Fruit fly (Drosophila melanogaster) whole organism, embryonic: ENCODE results near the gene Psn.

Experiments used
- Blimp-1 ChIP-seq: fragments of 200-800 bp; sonication (Bioruptor generic); optimal IDR thresholded peaks from 3 replicates; lab custom pipeline; 2018; ENCODE audit warnings: missing biosample characterization, missing genetic modification characterization, mild to moderate bottlenecking, moderate library complexity, missing genetic modification reagents
- CG11093 ChIP-seq: fragments of 200-800 bp; sonication (Bioruptor generic); IDR thresholded peaks from 3 replicates; pipeline ENCODE4 v1.3.6; 2022; ENCODE audit warnings: missing biosample characterization, missing genetic modification characterization
- CG12219 ChIP-seq: fragments of 200-800 bp; sonication (Bioruptor generic); optimal IDR thresholded peaks from 3 replicates; lab custom pipeline; 2018; ENCODE audit warnings: missing biosample characterization, mild to moderate bottlenecking, missing genetic modification characterization
- CG12659 ChIP-seq: fragments of 200-800 bp; sonication (Bioruptor generic); optimal IDR thresholded peaks from 3 replicates; lab custom pipeline; 2017; ENCODE audit warnings: mild to moderate bottlenecking, missing biosample characterization, missing genetic modification reagents, missing genetic modification characterization
- CG13424 ChIP-seq: fragments of 200-800 bp; sonication (Bioruptor generic); optimal IDR thresholded peaks from 2 replicates; lab custom pipeline; 2019; ENCODE audit warnings: missing biosample characterization, mild to moderate bottlenecking, missing genetic modification characterization, moderate library complexity
- CG17361 ChIP-seq: fragments of 200-800 bp; sonication (Bioruptor generic); IDR thresholded peaks from 3 replicates; pipeline ENCODE4 v1.3.6; 2022; ENCODE audit warnings: missing biosample characterization, missing genetic modification characterization
- CG18619 ChIP-seq: fragments of 200-800 bp; sonication (Bioruptor generic); optimal IDR thresholded peaks from 3 replicates; lab custom pipeline; 2017; ENCODE audit warnings: missing biosample characterization, mild to moderate bottlenecking, missing genetic modification characterization
- CG2120 ChIP-seq: fragments of 200-800 bp; sonication (Bioruptor generic); optimal IDR thresholded peaks from 3 replicates; lab custom pipeline; 2016; ENCODE audit warnings: missing biosample characterization, missing genetic modification characterization
- CG30403 ChIP-seq: fragments of 200-800 bp; sonication (Bioruptor generic); optimal IDR thresholded peaks from 3 replicates; lab custom pipeline; 2016; ENCODE audit warnings: missing biosample characterization, missing genetic modification characterization
- CG30431 ChIP-seq: fragments of 200-800 bp; sonication (Bioruptor generic); optimal IDR thresholded peaks from 2 replicates; lab custom pipeline; 2017; ENCODE audit warnings: missing biosample characterization, missing genetic modification characterization
- CG3163 ChIP-seq: fragments of 200-800 bp; sonication (Bioruptor generic); optimal IDR thresholded peaks from 3 replicates; lab custom pipeline; 2016; ENCODE audit warnings: missing biosample characterization, missing genetic modification characterization
- CG3838 ChIP-seq: fragments of 200-800 bp; sonication (Bioruptor generic); optimal IDR thresholded peaks from 3 replicates; lab custom pipeline; 2016; ENCODE audit warnings: missing biosample characterization, missing genetic modification characterization
- CG3847 ChIP-seq: fragments of 200-800 bp; sonication (Bioruptor generic); IDR thresholded peaks from 2 replicates; pipeline ENCODE4 v1.3.6; 2022; ENCODE audit warnings: missing biosample characterization, missing genetic modification characterization
- CG4424 ChIP-seq: fragments of 200-800 bp; sonication (Bioruptor generic); optimal IDR thresholded peaks from 3 replicates; lab custom pipeline; 2016; ENCODE audit warnings: missing biosample characterization, missing genetic modification characterization
- CG4730 ChIP-seq: fragments of 200-800 bp; sonication (Bioruptor generic); IDR thresholded peaks from 2 replicates; pipeline ENCODE4 v1.3.6; 2022; ENCODE audit warnings: missing biosample characterization, missing genetic modification characterization
- CG6791 ChIP-seq: fragments of 200-800 bp; sonication (Bioruptor generic); IDR thresholded peaks from 3 replicates; pipeline ENCODE4 v1.3.6; 2022; ENCODE audit warnings: missing biosample characterization, missing genetic modification characterization; ENCODE audit not compliant: partially characterized antibody
- CG7372 ChIP-seq: fragments of 200-800 bp; sonication (Bioruptor generic); IDR thresholded peaks from 2 replicates; pipeline ENCODE4 v1.3.6; 2022; ENCODE audit warnings: missing biosample characterization, missing genetic modification characterization
- CG8924 ChIP-seq: fragments of 200-800 bp; optimal IDR thresholded peaks from 3 replicates; lab custom pipeline; 2019; ENCODE audit warnings: missing biosample characterization, mild to moderate bottlenecking, missing genetic modification characterization, moderate library complexity
- CHES-1-like ChIP-seq: fragments of 200-800 bp; sonication (Bioruptor generic); optimal IDR thresholded peaks from 2 replicates; lab custom pipeline; 2016; ENCODE audit warnings: missing biosample characterization, missing genetic modification characterization
- Gsc ChIP-seq: fragments of 200-800 bp; sonication (Bioruptor generic); IDR thresholded peaks from 2 replicates; pipeline ENCODE4 v1.3.6; 2022; ENCODE audit warnings: missing biosample characterization, missing genetic modification characterization
- Hr78 ChIP-seq, 2 experiments: fragments of 200-800 bp in 1 of 2; fragments of >200 bp in 1 of 2; sonication (Bioruptor generic) in 1 of 2; optimal IDR thresholded peaks; 2 replicates each; lab custom pipeline; 2017 to 2019; ENCODE audit warnings: missing biosample characterization in 2 of 2, missing genetic modification characterization in 2 of 2, mild to moderate bottlenecking in 1 of 2, moderate library complexity in 1 of 2
- Hsf ChIP-seq: fragments of 200-800 bp; sonication (Bioruptor generic); optimal IDR thresholded peaks from 3 replicates; lab custom pipeline; 2016; ENCODE audit warnings: missing biosample characterization, missing genetic modification characterization
- MESR4 ChIP-seq: fragments of 200-800 bp; sonication (Bioruptor generic); optimal IDR thresholded peaks from 2 replicates; lab custom pipeline; 2018; ENCODE audit warnings: missing biosample characterization, mild to moderate bottlenecking, missing genetic modification characterization, moderate library complexity
- Oli ChIP-seq: fragments of 200-800 bp; sonication (Bioruptor generic); optimal IDR thresholded peaks from 2 replicates; lab custom pipeline; 2018; ENCODE audit warnings: missing biosample characterization, mild to moderate bottlenecking, missing genetic modification characterization, moderate library complexity
- Pdp1 ChIP-seq, 2 experiments: fragments of 200-800 bp; sonication (Bioruptor generic); optimal IDR thresholded peaks; 3 replicates each; lab custom pipeline; 2016; ENCODE audit warnings: missing biosample characterization in 2 of 2, missing genetic modification characterization in 2 of 2, mild to moderate bottlenecking in 1 of 2, moderate library complexity in 1 of 2
- Sry-β ChIP-seq: fragments of 200-800 bp; sonication (Bioruptor generic); optimal IDR thresholded peaks from 2 replicates; lab custom pipeline; 2018; ENCODE audit warnings: missing biosample characterization, mild to moderate bottlenecking, missing genetic modification characterization, moderate library complexity
- ase ChIP-seq: fragments of 200-800 bp; sonication (Bioruptor generic); IDR thresholded peaks from 3 replicates; pipeline ENCODE4 v1.3.6; 2022; ENCODE audit warnings: missing biosample characterization, missing genetic modification characterization
- bcd ChIP-seq: fragments of 200-800 bp; sonication (Bioruptor generic); optimal IDR thresholded peaks from 2 replicates; lab custom pipeline; 2017; ENCODE audit warnings: missing biosample characterization, mild to moderate bottlenecking, missing genetic modification characterization
- bowl ChIP-seq: fragments of 200-800 bp; sonication (Bioruptor generic); IDR thresholded peaks from 2 replicates; pipeline ENCODE4 v1.3.6; 2022; ENCODE audit warnings: missing biosample characterization, missing genetic modification characterization
- btn ChIP-seq: fragments of 200-800 bp; sonication (Bioruptor generic); optimal IDR thresholded peaks from 2 replicates; lab custom pipeline; 2016; ENCODE audit warnings: missing biosample characterization, missing genetic modification characterization
- crol ChIP-seq: fragments of 200-800 bp; sonication (Bioruptor generic); IDR thresholded peaks from 2 replicates; pipeline ENCODE4 v1.3.6; 2022; ENCODE audit warnings: missing biosample characterization, missing genetic modification characterization
- da ChIP-seq: fragments of 200-800 bp; sonication (Bioruptor generic); optimal IDR thresholded peaks from 2 replicates; lab custom pipeline; 2016; ENCODE audit warnings: missing biosample characterization, missing genetic modification characterization
- emc ChIP-seq: fragments of 200-800 bp; sonication (Bioruptor generic); optimal IDR thresholded peaks from 2 replicates; lab custom pipeline; 2016; ENCODE audit warnings: missing biosample characterization, missing genetic modification characterization
- fd64A ChIP-seq: fragments of 200-800 bp; sonication (Bioruptor generic); optimal IDR thresholded peaks from 3 replicates; lab custom pipeline; 2018; ENCODE audit warnings: missing biosample characterization, mild to moderate bottlenecking, missing genetic modification characterization
- gt ChIP-seq: fragments of 200-800 bp; sonication (Bioruptor generic); IDR thresholded peaks from 2 replicates; pipeline ENCODE4 v1.3.6; 2022; ENCODE audit warnings: missing biosample characterization, missing genetic modification characterization
- insv ChIP-seq, 2 experiments: fragments of 200-800 bp; sonication (Bioruptor generic); optimal IDR thresholded peaks; 3 replicates each; lab custom pipeline; 2016 to 2018; ENCODE audit warnings: missing biosample characterization in 2 of 2, missing genetic modification characterization in 2 of 2
- lab ChIP-seq: fragments of 200-800 bp; sonication (Bioruptor generic); optimal IDR thresholded peaks from 3 replicates; lab custom pipeline; 2017; ENCODE audit warnings: missing biosample characterization, missing genetic modification characterization, mild to moderate bottlenecking, moderate library complexity, missing genetic modification reagents
- lola ChIP-seq, 3 experiments: fragments of >200 bp in 2 of 3; fragments of 200-800 bp in 1 of 3; sonication (Bioruptor generic) in 1 of 3; optimal IDR thresholded peaks; 2 replicates each; lab custom pipeline; 2017 to 2019; ENCODE audit warnings: missing biosample characterization in 3 of 3, missing genetic modification characterization in 3 of 3, mild to moderate bottlenecking in 1 of 3, moderate library complexity in 1 of 3
- nerfin-1 ChIP-seq: fragments of 200-800 bp; sonication (Bioruptor generic); optimal IDR thresholded peaks from 3 replicates; lab custom pipeline; 2019; ENCODE audit warnings: missing biosample characterization, mild to moderate bottlenecking, missing genetic modification characterization, moderate library complexity
- odd ChIP-seq: fragments of 200-800 bp; sonication (Bioruptor generic); optimal IDR thresholded peaks from 2 replicates; lab custom pipeline; 2017; ENCODE audit warnings: missing biosample characterization, mild to moderate bottlenecking, missing genetic modification characterization
- pnt ChIP-seq: fragments of 200-800 bp; sonication (Bioruptor generic); optimal IDR thresholded peaks from 3 replicates; lab custom pipeline; 2016; ENCODE audit warnings: missing biosample characterization, missing genetic modification characterization
- prd ChIP-seq, 3 experiments: fragments of >200 bp in 2 of 3; fragments of 200-800 bp in 1 of 3; sonication (Bioruptor generic) in 1 of 3; optimal IDR thresholded peaks in 2 of 3; IDR thresholded peaks in 1 of 3; 2 replicates in 2 of 3; 3 replicates in 1 of 3; pipeline versions ENCODE4 v1.3.6 to Lab custom; 2017 to 2022; ENCODE audit warnings: missing biosample characterization in 1 of 3, missing genetic modification characterization in 1 of 3
- sob ChIP-seq: fragments of 200-800 bp; sonication (Bioruptor generic); IDR thresholded peaks from 2 replicates; pipeline ENCODE4 v1.3.6; 2022; ENCODE audit warnings: missing biosample characterization, missing genetic modification characterization
- sr ChIP-seq: fragments of 200-800 bp; sonication (Bioruptor generic); IDR thresholded peaks from 3 replicates; pipeline ENCODE4 v1.3.6; 2022; ENCODE audit warnings: missing biosample characterization, missing genetic modification characterization
- ssp ChIP-seq: fragments of 200-800 bp; sonication (Bioruptor generic); IDR thresholded peaks from 2 replicates; pipeline ENCODE4 v1.3.6; 2022; ENCODE audit warnings: missing biosample characterization, missing genetic modification characterization
- stwl ChIP-seq: fragments of 200-800 bp; sonication (Bioruptor generic); optimal IDR thresholded peaks from 3 replicates; lab custom pipeline; 2018; ENCODE audit warnings: missing biosample characterization, mild to moderate bottlenecking, missing genetic modification characterization, moderate library complexity
- tx ChIP-seq: fragments of 200-800 bp; sonication (Bioruptor generic); optimal IDR thresholded peaks from 2 replicates; lab custom pipeline; 2016; ENCODE audit warnings: missing biosample characterization, missing genetic modification characterization
- wdn ChIP-seq: fragments of 200-800 bp; sonication (Bioruptor generic); IDR thresholded peaks from 2 replicates; pipeline ENCODE4 v1.3.6; 2022; ENCODE audit warnings: missing biosample characterization, missing genetic modification characterization
- yki ChIP-seq: fragments of >200 bp; optimal IDR thresholded peaks from 3 replicates; lab custom pipeline; 2018

Psn gene

DNA sequence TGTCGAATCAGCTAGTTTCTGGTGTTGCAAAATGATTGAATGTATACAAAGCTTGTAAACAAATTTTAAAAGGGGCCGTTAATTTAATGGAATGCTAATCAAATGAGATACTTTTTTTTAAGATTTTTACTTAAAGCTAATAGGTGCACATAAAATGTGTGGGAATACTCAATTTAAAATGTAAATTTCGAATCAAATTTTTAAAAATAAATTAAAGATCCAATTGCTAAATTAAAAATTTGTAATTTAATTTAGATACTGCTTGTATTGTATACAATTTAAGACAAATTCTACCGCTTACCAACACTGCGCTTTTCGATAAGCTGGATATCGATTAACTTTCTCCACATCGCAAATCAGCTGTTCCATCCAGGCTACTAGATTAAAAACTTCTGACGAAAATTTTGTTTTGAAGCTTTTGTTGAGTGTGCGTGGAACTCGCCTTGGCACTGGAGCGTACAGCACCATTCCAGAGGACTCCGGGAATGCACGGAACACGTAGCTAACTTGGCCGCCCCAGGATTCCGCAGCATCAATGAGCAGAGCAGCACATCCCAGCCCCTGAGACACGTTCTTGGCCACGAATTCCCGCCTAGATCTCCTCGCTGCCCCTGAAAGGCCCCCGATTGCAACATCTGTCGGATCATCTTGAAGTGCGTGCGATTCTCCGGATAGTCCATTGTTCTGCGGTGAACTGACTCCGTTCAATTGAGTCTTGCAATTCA lies 48.0 kb upstream of the Psn start, which contains the start of the genes CG5498 and fbl (continued):
- TF ChIP-seq pnt (no peak), stwl (tag; lab: Kevin White, UChicago) (peak; percentile 96), Oli (tag; lab: Kevin White, UChicago) (peak; percentile 25), MESR4 (GFP tag; lab: Kevin White, UChicago) (peak; percentile 60), Blimp-1 (GFP tag; lab: Kevin White, UChicago) (peak; percentile 63), bcd (GFP tag; lab: Kevin White, UChicago) (peak; percentile 65), odd (GFP tag; lab: Kevin White, UChicago) (peak; percentile 56), CG2120 (GFP tag; lab: Kevin White, UChicago) (peak; percentile 84), insv (GFP tag; optimal IDR thresholded peaks at IDR 0.05; lab: Kevin White, UChicago) (peak in 1 of 2 experiments; percentile 45), CG4424 (peak; percentile 74), CG30431 (GFP tag; lab: Kevin White, UChicago) (no peak), CG17361 (GFP tag; lab: Robert Waterston, UW) (peak; percentile 80; the same call in 2 of the 3 replicates), crol (GFP tag; lab: Robert Waterston, UW) (0 out of 2 replicates have a peak, but pooled peaks have one; percentile 34), ssp (GFP tag; lab: Robert Waterston, UW) (no peak), CG18619 (GFP tag; lab: Kevin White, UChicago) (peak; percentile 42), CG12659 (peak; percentile 76), CHES-1-like (peak; percentile 5), bowl (GFP tag; lab: Robert Waterston, UW) (no peak), CG30403 (GFP tag; lab: Kevin White, UChicago) (peak; percentile 84), sr (GFP tag; lab: Robert Waterston, UW) (no peak), CG7372 (0 out of 2 replicates have a peak, but pooled peaks have one; percentile 29), emc (no peak), ase (GFP tag; lab: Robert Waterston, UW) (no peak), CG13424 (peak; percentile 69), yki (no peak), CG12219 (no peak), tx (peak; percentile 0), lab (GFP tag; lab: Kevin White, UChicago) (peak; percentile 80), Gsc (GFP tag; lab: Robert Waterston, UW) (no peak), Hsf (peak; percentile 78), prd (optimal IDR thresholded peaks at IDR 0.05; lab: Kevin White, UChicago) (no peak), prd (GFP tag; IDR thresholded peaks at IDR 0.05; lab: Robert Waterston, UW) (peak; percentile 63), fd64A (GFP tag; lab: Kevin White, UChicago) (no peak), Hr78 (GFP tag; optimal IDR thresholded peaks at IDR 0.05; lab: Kevin White, UChicago) (peak in 1 of 2 experiments; percentile 0), CG8924 (peak; percentile 74), CG3847 (GFP tag; lab: Robert Waterston, UW) (peak; percentile 56), CG11093 (GFP tag; lab: Robert Waterston, UW) (no peak), da (GFP tag; lab: Kevin White, UChicago) (no peak), Sry-β (no peak), wdn (no peak), btn (GFP tag; lab: Kevin White, UChicago) (no peak), CG3163 (GFP tag; lab: Kevin White, UChicago) (no peak), gt (no peak), Pdp1 (GFP tag; optimal IDR thresholded peaks at IDR 0.05; lab: Kevin White, UChicago) (peak; percentile 8 to 45), CG6791 (no peak; the same call in 2 of the 3 replicates), CG4730 (GFP tag; lab: Robert Waterston, UW) (no peak), nerfin-1 (tag; lab: Kevin White, UChicago) (peak; percentile 32), sob (0 out of 2 replicates have a peak, but pooled peaks have one; percentile 40), lola (GFP tag; optimal IDR thresholded peaks at IDR 0.05; lab: Kevin White, UChicago) (peak in 1 of 3 experiments; percentile 67), CG3838 (GFP tag; lab: Kevin White, UChicago) (no peak)
